Worm (Caenorhabditis elegans) whole organism, mixed stage, embryonic: ENCODE data around the gene K08F8.7.

Source experiments
- M03D4.4 ChIP-seq: sonication (generic microtip); optimal IDR thresholded peaks from 2 replicates; lab custom pipeline; 2017; ENCODE audit warnings: mild to moderate bottlenecking, missing genetic modification characterization, missing compliant biosample characterization
- bed-3 ChIP-seq: fragments of 200-800 bp; sonication (Bioruptor generic); optimal IDR thresholded peaks from 3 replicates; lab custom pipeline; 2018; ENCODE audit warnings: mild to moderate bottlenecking, missing genetic modification characterization, moderate library complexity, missing compliant biosample characterization
- blmp-1 ChIP-seq: fragments of 150-350 bp; optimal IDR thresholded peaks from 2 replicates; lab custom pipeline; 2014; ENCODE audit warnings: missing biosample characterization, missing genetic modification characterization
- ceh-39 ChIP-seq: fragments of 150-350 bp; optimal IDR thresholded peaks from 2 replicates; lab custom pipeline; 2014; ENCODE audit warnings: missing biosample characterization, missing genetic modification characterization
- ceh-43 ChIP-seq: fragments of 200-800 bp; sonication (Bioruptor generic); optimal IDR thresholded peaks from 2 replicates; lab custom pipeline; 2018; ENCODE audit warnings: mild to moderate bottlenecking, missing genetic modification characterization, moderate library complexity, missing compliant biosample characterization
- ceh-83 ChIP-seq: fragments of 200-800 bp; sonication (Bioruptor generic); optimal IDR thresholded peaks from 2 replicates; lab custom pipeline; 2018; ENCODE audit warnings: mild to moderate bottlenecking, missing genetic modification characterization, missing compliant biosample characterization
- cnd-1 ChIP-seq: fragments of 200-800 bp; sonication (Bioruptor generic); optimal IDR thresholded peaks from 2 replicates; lab custom pipeline; 2018; ENCODE audit warnings: mild to moderate bottlenecking, missing genetic modification characterization, missing compliant biosample characterization
- drap-1 ChIP-seq: fragments of 200-800 bp; sonication (Bioruptor generic); optimal IDR thresholded peaks from 3 replicates; lab custom pipeline; 2018; ENCODE audit warnings: mild to moderate bottlenecking, missing genetic modification characterization, missing compliant biosample characterization
- elt-1 ChIP-seq: sonication (generic microtip); optimal IDR thresholded peaks from 2 replicates; lab custom pipeline; 2017; ENCODE audit warnings: missing genetic modification characterization, mild to moderate bottlenecking, missing compliant biosample characterization, antibody characterized with exemption, moderate library complexity, borderline replicate concordance; ENCODE audit not compliant: insufficient read depth
- elt-3 ChIP-seq: fragments of 150-350 bp; optimal IDR thresholded peaks from 2 replicates; lab custom pipeline; 2014; ENCODE audit warnings: missing biosample characterization, missing genetic modification characterization
- flh-1 ChIP-seq: fragments of 200-800 bp; sonication (Bioruptor generic); optimal IDR thresholded peaks from 2 replicates; lab custom pipeline; 2018; ENCODE audit warnings: mild to moderate bottlenecking, missing genetic modification characterization, moderate library complexity, missing compliant biosample characterization
- hlh-1 ChIP-seq: fragments of 150-350 bp; optimal IDR thresholded peaks from 2 replicates; lab custom pipeline; 2014; ENCODE audit warnings: missing biosample characterization, missing genetic modification reagents, missing genetic modification characterization
- lin-13 ChIP-seq: fragments of 150-350 bp; optimal IDR thresholded peaks from 2 replicates; lab custom pipeline; 2014; ENCODE audit warnings: missing biosample characterization, missing genetic modification characterization
- lin-32 ChIP-seq: fragments of 200-800 bp; sonication (Bioruptor generic); optimal IDR thresholded peaks from 2 replicates; lab custom pipeline; 2018; ENCODE audit warnings: mild to moderate bottlenecking, missing genetic modification characterization, missing compliant biosample characterization
- lsy-2 ChIP-seq: fragments of 150-350 bp; optimal IDR thresholded peaks from 2 replicates; lab custom pipeline; 2014; ENCODE audit warnings: missing biosample characterization, missing genetic modification characterization
- nhr-2 ChIP-seq: fragments of 150-350 bp; optimal IDR thresholded peaks from 2 replicates; lab custom pipeline; 2014; ENCODE audit warnings: missing biosample characterization, missing genetic modification characterization
- nhr-237 ChIP-seq: fragments of 150-350 bp; optimal IDR thresholded peaks from 2 replicates; lab custom pipeline; 2014; ENCODE audit warnings: missing biosample characterization, missing genetic modification characterization
- nhr-28 ChIP-seq: fragments of 150-350 bp; optimal IDR thresholded peaks from 2 replicates; lab custom pipeline; 2014; ENCODE audit warnings: missing biosample characterization, missing genetic modification characterization
- sem-2 ChIP-seq: fragments of 200-800 bp; sonication (Bioruptor generic); optimal IDR thresholded peaks from 2 replicates; lab custom pipeline; 2018; ENCODE audit warnings: mild to moderate bottlenecking, missing genetic modification characterization, missing compliant biosample characterization
- snpc-4 ChIP-seq: fragments of 150-350 bp; optimal IDR thresholded peaks from 2 replicates; lab custom pipeline; 2014; ENCODE audit warnings: missing biosample characterization, missing genetic modification characterization
- unc-120 ChIP-seq: sonication (generic microtip); optimal IDR thresholded peaks from 2 replicates; lab custom pipeline; 2017; ENCODE audit warnings: missing genetic modification characterization, missing compliant biosample characterization; ENCODE audit not compliant: poor library complexity, severe bottlenecking
- unc-39 ChIP-seq: fragments of 150-350 bp; optimal IDR thresholded peaks from 2 replicates; lab custom pipeline; 2014; ENCODE audit warnings: missing biosample characterization, missing genetic modification characterization
- unc-62 ChIP-seq: fragments of 150-350 bp; optimal IDR thresholded peaks from 2 replicates; lab custom pipeline; 2014; ENCODE audit warnings: missing biosample characterization, missing genetic modification reagents, missing genetic modification characterization
- zip-8 ChIP-seq: fragments of 150-350 bp; optimal IDR thresholded peaks from 2 replicates; lab custom pipeline; 2014; ENCODE audit warnings: missing biosample characterization, missing genetic modification characterization

Gene K08F8.7

ce11 chrII:8743379-8744173, 11.6 kb downstream of the K08F8.7 start, which contains the start of gene mak-1:
TSS of gene mak-1 (plus strand) at chrII:8744071.
- TF ChIP-seq ceh-39 (tag; lab: Kevin White, UChicago): no peak
- TF ChIP-seq snpc-4 (tag; lab: Kevin White, UChicago): no peak
- peak; percentile 29 for TF ChIP-seq unc-120 (tag; lab: Kevin White, UChicago)
- TF ChIP-seq unc-39 (tag; lab: Kevin White, UChicago): no peak
- TF ChIP-seq blmp-1 (tag; lab: Kevin White, UChicago): no peak
- TF ChIP-seq lsy-2 (tag; lab: Kevin White, UChicago): no peak

DNA sequence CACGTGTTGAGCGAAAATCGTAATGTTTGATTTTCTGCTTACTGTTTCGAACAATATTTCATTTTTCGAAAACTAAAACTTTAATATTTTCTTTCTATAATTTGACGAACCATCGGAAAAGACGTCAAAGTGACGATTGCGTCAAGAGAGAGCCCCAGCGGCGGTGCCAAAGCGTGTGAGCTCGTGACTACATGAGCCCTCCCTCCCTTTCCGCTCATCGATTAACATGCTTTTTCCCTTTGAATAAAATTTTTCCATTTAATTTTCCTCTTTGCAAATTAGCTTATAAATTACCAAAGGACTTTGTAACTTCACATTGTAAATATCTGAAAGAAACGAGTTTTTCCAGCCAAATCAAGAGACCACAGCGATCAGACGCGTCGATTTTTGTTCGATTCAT, 12.2 kb downstream of the K08F8.7 start:
- TF ChIP-seq drap-1 (GFP tag; lab: Kevin White, UChicago) (no peak), zip-8 (tag; lab: Kevin White, UChicago) (no peak), ceh-83 (no peak), ceh-43 (GFP tag; lab: Kevin White, UChicago) (no peak)

DNA sequence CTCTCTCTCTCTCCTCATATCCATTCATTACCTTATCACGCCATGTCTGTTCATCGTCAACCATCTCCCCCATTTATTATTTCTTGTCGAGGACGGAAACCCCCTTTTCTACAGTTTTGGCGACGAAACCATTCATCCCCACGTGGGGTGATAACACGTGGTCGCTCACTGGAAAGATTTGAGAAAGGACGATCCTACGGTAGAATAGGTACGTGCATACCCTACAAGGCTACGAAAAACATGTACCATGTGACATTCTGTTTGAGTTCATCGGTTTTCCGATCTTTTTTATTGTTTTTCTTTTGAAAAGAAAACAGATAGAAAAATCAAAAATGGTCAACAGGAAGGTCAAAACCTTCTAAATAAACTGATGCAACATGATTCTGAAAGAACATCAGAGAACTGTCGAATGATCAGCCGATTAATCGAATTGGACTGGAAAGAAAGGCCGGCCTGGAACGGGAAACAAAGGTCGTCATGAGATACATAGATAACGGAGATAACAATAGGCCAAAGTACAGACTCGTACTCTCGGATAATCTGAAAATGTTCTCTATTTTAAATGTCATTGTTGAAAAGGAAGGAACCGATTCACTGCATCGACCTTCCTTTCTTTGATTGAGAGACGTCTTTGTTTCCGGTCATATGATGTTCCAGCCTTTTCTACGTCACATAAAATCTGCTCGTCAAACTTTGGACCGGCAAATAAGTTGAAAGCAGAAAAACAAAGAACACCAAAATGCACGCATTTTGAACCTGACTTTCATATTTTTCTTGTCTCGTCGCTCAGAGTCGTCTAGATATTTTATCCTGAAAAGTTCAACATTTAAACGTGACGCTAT, 12.9 kb downstream of the K08F8.7 start:
- TF ChIP-seq M03D4.4 (tag; lab: Kevin White, UChicago) (no peak), nhr-2 (tag; lab: Kevin White, UChicago) (no peak), drap-1 (GFP tag; lab: Kevin White, UChicago) (no peak), flh-1 (GFP tag; lab: Kevin White, UChicago) (no peak), sem-2 (GFP tag; lab: Kevin White, UChicago) (no peak), ceh-39 (tag; lab: Kevin White, UChicago) (no peak)

- TF ChIP-seq hlh-1 (tag; lab: Kevin White, UChicago) (peak; percentile 19), elt-1 (tag; lab: Kevin White, UChicago) (no peak)
- TF ChIP-seq, all 35 proteins: peak for 1
Observed at ce11 chrII:8741277-8741676, 13.9 kb downstream of the K08F8.7 start.

DNA sequence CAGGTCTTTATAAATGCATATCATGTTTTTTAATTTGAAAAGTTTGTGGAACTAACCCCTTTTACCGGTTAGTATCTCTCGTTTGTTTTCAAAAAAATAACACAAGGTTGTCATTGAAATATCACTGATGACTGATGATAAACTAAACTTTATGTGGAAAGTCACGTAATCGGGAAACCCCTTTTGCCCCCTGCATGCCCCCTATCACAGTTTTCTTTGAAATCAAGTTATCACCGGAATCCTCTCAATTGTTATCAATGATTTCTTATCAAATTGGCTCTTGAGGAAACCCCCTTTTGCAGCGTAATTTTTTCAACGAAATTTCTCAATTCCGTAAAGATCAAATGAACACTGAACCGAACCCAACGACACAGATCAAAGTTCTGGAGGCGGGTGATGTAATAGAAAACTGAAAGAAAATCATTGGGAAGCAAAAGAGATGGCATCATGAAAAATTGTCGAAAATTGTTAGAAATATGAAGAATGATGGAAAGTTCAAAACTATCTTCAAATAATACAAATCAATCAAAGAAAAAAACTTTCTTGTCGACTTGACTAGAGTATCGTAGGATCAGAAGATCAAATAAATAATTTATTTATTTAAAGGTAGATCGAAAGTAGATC, 14.7 kb downstream of the K08F8.7 start:
- TF ChIP-seq elt-3 (tag; lab: Kevin White, UChicago): no peak
- no peak for TF ChIP-seq nhr-28 (tag; lab: Kevin White, UChicago)
- TF ChIP-seq unc-62 (GFP tag; lab: Kevin White, UChicago): no peak
- TF ChIP-seq cnd-1 (tag; lab: Kevin White, UChicago): no peak
- peak; percentile 14 for TF ChIP-seq nhr-237 (tag; lab: Kevin White, UChicago)
- no peak for TF ChIP-seq lin-13 (tag; lab: Kevin White, UChicago)
- no peak for TF ChIP-seq ceh-39 (tag; lab: Kevin White, UChicago)
- no peak for TF ChIP-seq bed-3 (GFP tag; lab: Kevin White, UChicago)

- no peak for TF ChIP-seq nhr-2 (tag; lab: Kevin White, UChicago)
- TF ChIP-seq elt-1 (tag; lab: Kevin White, UChicago): no peak
- TF ChIP-seq ceh-83: no peak
- no peak for TF ChIP-seq lin-13 (tag; lab: Kevin White, UChicago)
- no peak for TF ChIP-seq ceh-43 (GFP tag; lab: Kevin White, UChicago)
- no peak for TF ChIP-seq ceh-39 (tag; lab: Kevin White, UChicago)
- no peak for TF ChIP-seq elt-3 (tag; lab: Kevin White, UChicago)
Observed at ce11 chrII:8738955-8739354, 16.2 kb downstream of the K08F8.7 start.

DNA sequence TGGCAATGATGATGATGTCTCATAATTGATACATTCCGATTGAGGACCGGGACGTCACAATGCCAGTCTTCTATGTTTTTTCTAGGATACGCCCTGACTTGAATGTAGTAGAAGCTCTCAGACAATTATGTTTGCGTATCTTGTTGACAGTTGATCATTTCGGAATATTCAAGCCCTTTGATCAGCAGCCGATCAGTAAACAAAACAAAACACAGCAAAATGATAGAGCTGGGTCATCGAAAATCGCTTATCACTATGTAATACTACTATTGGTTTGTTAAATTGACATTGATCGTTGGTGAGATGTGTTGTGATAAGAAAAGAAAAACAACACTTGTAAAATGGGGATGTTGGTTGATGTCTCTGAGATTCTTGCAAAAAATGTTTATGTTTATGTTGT, 16.9 kb downstream of the K08F8.7 start:
- no peak for TF ChIP-seq lin-32 (GFP tag; lab: Kevin White, UChicago)
- TF ChIP-seq, all 35 proteins: peak for 0
